Fruit fly (Drosophila melanogaster): ENCODE measurements around the gene Shaw.

DNA sequence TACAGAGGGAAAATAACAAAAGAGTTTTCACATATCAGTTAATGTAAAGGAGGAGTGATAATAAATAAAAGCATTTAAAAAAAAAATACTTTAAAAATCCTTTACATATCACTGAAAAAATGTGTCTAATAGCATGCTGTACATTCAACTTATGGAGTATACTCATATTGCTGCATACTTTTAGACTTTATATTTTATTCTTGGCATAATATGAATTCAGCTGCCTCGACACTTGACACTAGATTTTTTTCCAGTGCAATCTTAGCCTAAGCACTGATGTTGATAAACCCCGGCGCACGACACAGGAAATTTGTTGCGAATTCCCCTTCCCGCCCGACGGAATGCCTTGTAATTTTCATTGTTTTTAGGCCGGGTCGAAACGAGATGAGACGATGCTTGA is 22.5 kb downstream of the Shaw start:
- TF ChIP-seq CG1620 (GFP tag; optimal IDR thresholded peaks at IDR 0.05) (no peak), CG5204 (GFP tag; optimal IDR thresholded peaks at IDR 0.05) (no peak), pad (GFP tag; optimal IDR thresholded peaks at IDR 0.05) (no peak), CG11617 (GFP tag; optimal IDR thresholded peaks at IDR 0.05) (no peak), CG7045 (GFP tag; optimal IDR thresholded peaks at IDR 0.05) (no peak), ovo (GFP tag; optimal IDR thresholded peaks at IDR 0.05) (no peak), tj (GFP tag; optimal IDR thresholded peaks at IDR 0.05) (no peak), Crg-1 (GFP tag; optimal IDR thresholded peaks at IDR 0.05) (no peak)
